Worm (Caenorhabditis elegans): ENCODE measurements around the gene acs-14.

acs-14 gene

DNA sequence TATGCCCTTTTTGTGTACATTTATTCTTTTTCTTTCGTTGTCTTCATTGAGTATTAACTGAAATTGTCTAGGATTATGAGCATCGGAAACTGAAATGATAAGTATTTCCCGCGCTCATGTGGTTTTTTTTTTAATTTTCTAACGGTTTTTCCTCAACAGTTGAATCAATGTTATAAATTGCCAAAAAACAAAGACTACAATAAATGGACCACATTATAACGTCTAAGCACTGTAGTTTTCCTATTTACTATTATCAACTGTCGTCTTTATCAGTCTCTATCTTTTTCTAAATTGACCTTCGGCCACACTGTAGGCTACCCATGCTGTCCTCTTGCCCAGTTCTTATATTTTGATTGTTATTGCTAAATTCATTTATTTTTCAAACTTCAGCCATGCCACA lies at the start of gene acs-14:
Gene acs-14, plus strand, starts transcription at position 391 of the 400 bp plus-strand sequence.
- TF ChIP-seq F13C5.2 (tag; optimal IDR thresholded peaks at IDR 0.05) (no peak), tra-4 (tag; optimal IDR thresholded peaks at IDR 0.05) (no peak), flt-1 (GFP tag; IDR thresholded peaks at IDR 0.05) (no peak), pes-1 (GFP tag; IDR thresholded peaks at IDR 0.05) (no peak), tbx-37 (GFP tag; conservative IDR thresholded peaks at IDR 0.05) (no peak), tbx-11 (GFP tag; IDR thresholded peaks at IDR 0.05) (no peak), ceh-36 (tag; optimal IDR thresholded peaks at IDR 0.05) (no peak), ama-1 (optimal IDR thresholded peaks at IDR 0.05) (no peak), B0310.2 (tag; optimal IDR thresholded peaks at IDR 0.05) (no peak)

DNA sequence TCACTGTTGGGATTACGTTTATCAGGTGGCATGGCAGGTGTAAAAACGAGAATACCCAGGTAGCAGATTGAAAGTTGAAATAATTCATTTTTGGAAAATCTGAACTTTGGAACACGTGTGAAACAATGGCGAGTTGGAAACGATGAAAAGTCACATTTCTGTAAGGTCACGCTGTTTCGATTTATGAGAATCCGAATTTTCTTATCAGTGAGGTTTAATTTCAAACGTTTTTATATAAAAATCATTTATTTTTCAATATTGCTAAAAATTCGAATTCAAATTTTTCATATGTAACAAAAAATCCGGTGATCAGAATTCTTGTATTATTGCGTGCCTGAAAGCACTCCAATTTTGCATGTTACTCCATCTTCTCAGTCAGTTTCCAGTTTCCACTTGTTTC lies 45.3 kb upstream of the acs-14 start, which contains the start of gene F07D3.3:
Gene F07D3.3, minus strand, starts transcription at position 101 of the 400 bp plus-strand sequence.
- TF ChIP-seq scrt-1 (GFP tag; IDR thresholded peaks at IDR 0.05) (no peak), F13C5.2 (tag; optimal IDR thresholded peaks at IDR 0.05) (no peak), B0310.2 (tag; optimal IDR thresholded peaks at IDR 0.05) (no peak), tbx-11 (GFP tag; IDR thresholded peaks at IDR 0.05) (no peak), tbx-37 (GFP tag; conservative IDR thresholded peaks at IDR 0.05) (no peak), ets-7 (tag; optimal IDR thresholded peaks at IDR 0.05) (no peak), ceh-36 (tag; optimal IDR thresholded peaks at IDR 0.05) (no peak), hnd-1 (tag; optimal IDR thresholded peaks at IDR 0.05) (no peak), tra-4 (tag; optimal IDR thresholded peaks at IDR 0.05) (no peak), ama-1 (optimal IDR thresholded peaks at IDR 0.05) (no peak), hmbx-1 (tag; optimal IDR thresholded peaks at IDR 0.05) (no peak)

DNA sequence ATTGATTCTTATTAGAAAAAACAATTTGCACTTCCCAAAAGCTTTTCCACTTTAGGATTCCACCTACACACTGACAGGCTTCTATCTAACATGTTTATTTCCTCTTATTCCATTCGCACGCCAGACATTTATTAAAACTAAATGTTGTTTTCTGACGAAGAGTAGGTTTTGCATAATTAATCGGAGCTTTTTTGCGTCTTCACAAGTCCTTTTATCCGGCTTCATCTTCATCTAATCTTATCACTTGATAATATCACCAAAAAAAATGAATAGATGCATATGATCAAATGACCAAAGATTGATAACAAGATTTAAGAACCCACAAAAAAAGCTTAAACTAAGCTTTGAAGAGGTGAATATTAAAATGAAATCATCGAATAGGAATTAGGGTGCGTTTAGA lies 42.4 kb upstream of the acs-14 start:
- no peak for TF ChIP-seq hmbx-1 (tag; optimal IDR thresholded peaks at IDR 0.05)
- TF ChIP-seq ceh-13 (GFP tag; optimal IDR thresholded peaks at IDR 0.05), result no peak
- TF ChIP-seq pes-1 (GFP tag; IDR thresholded peaks at IDR 0.05), result no peak
- no peak for TF ChIP-seq scrt-1 (GFP tag; IDR thresholded peaks at IDR 0.05)
- TF ChIP-seq hnd-1 (tag; optimal IDR thresholded peaks at IDR 0.05), result no peak
- no peak for TF ChIP-seq aly-1 (tag; optimal IDR thresholded peaks at IDR 0.05)
- TF ChIP-seq F13C5.2 (tag; optimal IDR thresholded peaks at IDR 0.05), result no peak
- no peak for TF ChIP-seq sea-1 (GFP tag; conservative IDR thresholded peaks at IDR 0.05)

DNA sequence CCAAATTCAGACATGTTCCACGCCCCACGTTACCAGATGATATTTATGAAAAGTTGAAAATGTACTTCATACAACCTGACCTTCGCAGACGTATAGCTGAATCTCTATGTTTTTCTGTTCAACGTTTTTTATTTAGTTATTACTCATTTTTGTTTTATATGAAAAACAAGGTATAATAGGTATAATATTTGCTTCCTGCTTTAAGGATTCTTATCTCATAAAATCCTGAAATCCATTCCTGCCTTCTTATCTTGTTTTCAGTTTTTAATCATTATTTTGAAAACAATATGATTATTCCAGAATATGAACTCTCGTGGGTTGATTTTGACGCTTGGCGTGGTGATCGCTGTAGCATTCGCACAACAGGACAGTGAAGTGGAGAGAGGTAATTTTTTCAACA lies 36.3 kb upstream of the acs-14 start, which contains the start of gene flp-6:
Gene flp-6, plus strand, starts transcription at position 301 of the 400 bp plus-strand sequence.
- TF ChIP-seq ceh-36 (tag; optimal IDR thresholded peaks at IDR 0.05) (no peak), sea-1 (GFP tag; conservative IDR thresholded peaks at IDR 0.05) (no peak), hnd-1 (tag; optimal IDR thresholded peaks at IDR 0.05) (no peak), tbx-37 (GFP tag; conservative IDR thresholded peaks at IDR 0.05) (no peak), tbx-11 (GFP tag; IDR thresholded peaks at IDR 0.05) (no peak), hmbx-1 (tag; optimal IDR thresholded peaks at IDR 0.05) (no peak), tra-4 (tag; optimal IDR thresholded peaks at IDR 0.05) (no peak), scrt-1 (GFP tag; IDR thresholded peaks at IDR 0.05) (no peak), pes-1 (GFP tag; IDR thresholded peaks at IDR 0.05) (no peak), ceh-13 (GFP tag; optimal IDR thresholded peaks at IDR 0.05) (no peak), aly-1 (tag; optimal IDR thresholded peaks at IDR 0.05) (no peak)

DNA sequence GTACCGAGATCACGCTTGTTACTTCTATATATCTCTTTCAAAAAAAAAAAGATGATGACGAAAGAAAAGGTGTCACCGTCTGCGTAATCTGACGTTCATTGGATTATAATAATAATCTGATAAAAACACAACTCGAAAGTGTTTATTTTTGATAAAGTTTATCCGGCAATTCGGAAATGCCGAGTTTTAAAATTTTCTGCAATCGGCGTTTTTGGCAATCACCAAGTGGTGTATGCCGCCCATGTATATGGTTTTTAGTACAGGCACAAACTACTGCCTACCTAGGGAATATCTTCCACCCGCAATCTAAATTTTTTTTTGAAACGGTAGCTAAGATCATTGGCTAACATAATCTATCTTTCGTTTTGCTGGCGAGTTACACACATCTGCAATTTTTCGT lies 34.0 kb upstream of the acs-14 start:
- TF ChIP-seq hnd-1 (tag; optimal IDR thresholded peaks at IDR 0.05) (no peak), tbx-11 (GFP tag; IDR thresholded peaks at IDR 0.05) (no peak), ceh-13 (GFP tag; optimal IDR thresholded peaks at IDR 0.05) (no peak), B0310.2 (tag; optimal IDR thresholded peaks at IDR 0.05) (no peak), tbx-37 (GFP tag; conservative IDR thresholded peaks at IDR 0.05) (no peak), hmg-4 (GFP tag; optimal IDR thresholded peaks at IDR 0.05) (no peak), ets-7 (tag; optimal IDR thresholded peaks at IDR 0.05) (no peak), hmbx-1 (tag; optimal IDR thresholded peaks at IDR 0.05) (no peak), aly-1 (tag; optimal IDR thresholded peaks at IDR 0.05) (no peak), sea-1 (GFP tag; conservative IDR thresholded peaks at IDR 0.05) (no peak), F13C5.2 (tag; optimal IDR thresholded peaks at IDR 0.05) (no peak), ama-1 (optimal IDR thresholded peaks at IDR 0.05) (no peak), pes-1 (GFP tag; IDR thresholded peaks at IDR 0.05) (no peak), flt-1 (GFP tag; IDR thresholded peaks at IDR 0.05) (no peak), scrt-1 (GFP tag; IDR thresholded peaks at IDR 0.05) (no peak), ceh-36 (tag; optimal IDR thresholded peaks at IDR 0.05) (no peak), tra-4 (tag; optimal IDR thresholded peaks at IDR 0.05) (no peak)

DNA sequence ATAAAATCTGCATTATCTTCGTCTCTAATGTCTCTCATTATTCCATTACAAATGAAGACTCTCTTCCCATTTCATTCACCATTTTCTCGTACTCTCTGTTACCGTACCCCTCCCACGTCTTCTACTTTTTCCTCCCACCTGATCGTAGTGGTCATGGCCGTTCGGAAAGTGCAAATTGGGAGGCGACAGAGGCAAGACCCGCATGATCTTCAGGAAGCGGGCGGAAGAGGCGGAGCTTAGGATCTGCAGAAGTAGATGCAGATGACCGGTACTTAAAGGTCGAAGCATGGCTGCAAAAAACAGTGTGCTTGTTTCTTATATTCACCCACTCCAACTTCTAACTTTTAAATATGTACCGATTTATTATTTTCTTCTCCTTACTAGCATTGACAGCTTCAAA lies 30.1 kb upstream of the acs-14 start, which contains the start of gene nas-3:
Gene nas-3, plus strand, starts transcription at position 301 of the 400 bp plus-strand sequence.
- no peak for TF ChIP-seq hnd-1 (tag; optimal IDR thresholded peaks at IDR 0.05)
- TF ChIP-seq tra-4 (tag; optimal IDR thresholded peaks at IDR 0.05), result no peak
- no peak for TF ChIP-seq flt-1 (GFP tag; IDR thresholded peaks at IDR 0.05)
- no peak for TF ChIP-seq B0310.2 (tag; optimal IDR thresholded peaks at IDR 0.05)
- no peak for TF ChIP-seq sea-1 (GFP tag; conservative IDR thresholded peaks at IDR 0.05)
- no peak for TF ChIP-seq scrt-1 (GFP tag; IDR thresholded peaks at IDR 0.05)
- no peak for TF ChIP-seq ama-1 (optimal IDR thresholded peaks at IDR 0.05)
- no peak for TF ChIP-seq tbx-11 (GFP tag; IDR thresholded peaks at IDR 0.05)
- no peak for TF ChIP-seq tbx-37 (GFP tag; conservative IDR thresholded peaks at IDR 0.05)
- TF ChIP-seq aly-1 (tag; optimal IDR thresholded peaks at IDR 0.05), result no peak
- no peak for TF ChIP-seq ceh-36 (tag; optimal IDR thresholded peaks at IDR 0.05)

DNA sequence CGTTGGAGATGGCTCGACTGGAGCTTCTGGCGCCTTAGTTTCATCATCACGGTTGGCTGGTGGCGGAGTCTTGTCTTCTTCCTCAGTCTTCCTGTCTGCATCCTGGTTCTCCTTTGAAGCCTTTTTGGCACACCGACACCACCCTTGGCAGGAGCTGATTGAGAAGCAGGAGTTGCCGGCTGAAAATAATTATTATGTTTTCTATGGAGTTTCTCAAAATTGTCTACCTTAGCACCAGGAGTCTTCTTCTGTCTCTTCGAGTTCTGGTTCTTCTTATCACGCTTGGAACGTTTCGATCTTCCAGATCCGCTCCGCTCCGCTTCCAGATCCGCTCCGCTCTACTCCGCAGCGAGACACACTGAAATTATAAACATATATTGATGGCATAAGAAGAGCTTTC lies 27.4 kb upstream of the acs-14 start, which contains the start of gene K06A4.6:
Gene K06A4.6, minus strand, starts transcription at position 101 of the 400 bp plus-strand sequence.
- TF ChIP-seq flt-1 (GFP tag; IDR thresholded peaks at IDR 0.05), result no peak
- TF ChIP-seq ama-1 (optimal IDR thresholded peaks at IDR 0.05), result no peak
- no peak for TF ChIP-seq B0310.2 (tag; optimal IDR thresholded peaks at IDR 0.05)
- TF ChIP-seq pes-1 (GFP tag; IDR thresholded peaks at IDR 0.05), result no peak
- TF ChIP-seq tbx-11 (GFP tag; IDR thresholded peaks at IDR 0.05), result no peak
- TF ChIP-seq hmbx-1 (tag; optimal IDR thresholded peaks at IDR 0.05), result no peak

DNA sequence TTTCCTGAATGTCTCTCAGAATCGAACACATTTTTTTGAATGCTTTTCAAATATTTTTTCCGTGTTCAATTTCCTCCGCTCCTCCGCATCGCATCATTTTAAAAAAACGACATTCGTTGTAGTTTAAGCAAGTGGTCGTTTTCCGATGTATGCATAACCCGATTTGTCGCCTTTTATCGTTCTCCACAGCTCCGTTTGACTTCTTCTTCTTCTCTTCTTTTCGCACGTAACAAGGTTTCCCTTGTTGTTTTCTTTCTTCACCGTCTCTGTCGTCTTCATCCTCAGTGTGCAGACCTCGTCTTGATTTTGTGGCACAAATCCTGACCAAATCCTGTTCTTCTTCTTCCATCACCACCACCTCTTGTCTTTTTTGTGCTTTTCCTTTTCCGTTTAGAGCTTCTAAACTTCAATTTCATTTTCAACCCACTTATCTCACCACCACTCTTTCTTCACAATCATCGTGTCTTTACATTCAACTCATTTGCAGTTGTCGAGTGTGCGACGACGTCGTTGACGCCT lies 24.1 kb upstream of the acs-14 start, which contains the start of gene K06A4.2:
Gene K06A4.2, plus strand, starts transcription at position 469 of the 519 bp plus-strand sequence.
- TF ChIP-seq ceh-36 (tag; optimal IDR thresholded peaks at IDR 0.05) (no peak), hmg-4 (GFP tag; optimal IDR thresholded peaks at IDR 0.05) (no peak), hnd-1 (tag; optimal IDR thresholded peaks at IDR 0.05) (no peak), ceh-13 (GFP tag; optimal IDR thresholded peaks at IDR 0.05) (no peak), ama-1 (optimal IDR thresholded peaks at IDR 0.05) (no peak), B0310.2 (tag; optimal IDR thresholded peaks at IDR 0.05) (no peak), tra-4 (tag; optimal IDR thresholded peaks at IDR 0.05) (no peak), scrt-1 (GFP tag; IDR thresholded peaks at IDR 0.05) (no peak), pes-1 (GFP tag; IDR thresholded peaks at IDR 0.05) (no peak), flt-1 (GFP tag; IDR thresholded peaks at IDR 0.05) (no peak), ets-7 (tag; optimal IDR thresholded peaks at IDR 0.05) (no peak), sea-1 (GFP tag; conservative IDR thresholded peaks at IDR 0.05) (no peak), F13C5.2 (tag; optimal IDR thresholded peaks at IDR 0.05) (no peak), tbx-37 (GFP tag; conservative IDR thresholded peaks at IDR 0.05) (no peak), aly-1 (tag; optimal IDR thresholded peaks at IDR 0.05) (no peak), hmbx-1 (tag; optimal IDR thresholded peaks at IDR 0.05) (no peak)
